Fruit fly (Drosophila melanogaster): ENCODE data around the gene CG11529.
A peak's percentile ranks its signal among the peaks of the same experiment; 100 is the strongest.

CG11529 gene

dm6 chr3L:12193485-12193884, 4.1 kb upstream of the CG11529 start, which contains the start of gene thoc6 (continued):
- TF ChIP-seq CG11093 (GFP tag; IDR thresholded peaks at IDR 0.05), result no peak
- peak; percentile 69 for TF ChIP-seq stwl (tag; optimal IDR thresholded peaks at IDR 0.05)
- TF ChIP-seq BEAF-32 (GFP tag; optimal IDR thresholded peaks at IDR 0.05), result peak; percentile 21
- no peak for TF ChIP-seq tx (GFP tag; optimal IDR thresholded peaks at IDR 0.05)
- peak; percentile 9 for TF ChIP-seq Vsx1 (GFP tag; optimal IDR thresholded peaks at IDR 0.05)
- TF ChIP-seq CG15073 (GFP tag; optimal IDR thresholded peaks at IDR 0.05), result no peak
- TF ChIP-seq Gug (GFP tag; IDR thresholded peaks at IDR 0.05), result no peak
- no peak for TF ChIP-seq CG6689 (GFP tag; IDR thresholded peaks at IDR 0.05)
- no peak for TF ChIP-seq CG11696 (GFP tag; IDR thresholded peaks at IDR 0.05)
- TF ChIP-seq CG17912 (GFP tag; optimal IDR thresholded peaks at IDR 0.05), result no peak
- no peak for TF ChIP-seq zen (tag; optimal IDR thresholded peaks at IDR 0.05)
- peak; percentile 75 for TF ChIP-seq gfzf (GFP tag; optimal IDR thresholded peaks at IDR 0.05)
- TF ChIP-seq E2f2 (GFP tag; IDR thresholded peaks at IDR 0.05), result 0 out of 2 replicates have a peak, but pooled peaks have one; percentile 38
- no peak for TF ChIP-seq CG10543 (GFP tag; optimal IDR thresholded peaks at IDR 0.05)
- TF ChIP-seq ranshi (GFP tag; IDR thresholded peaks at IDR 0.05), result no peak
- no peak for TF ChIP-seq klu (GFP tag; IDR thresholded peaks at IDR 0.05)
- no peak for TF ChIP-seq stc (GFP tag; IDR thresholded peaks at IDR 0.05)
- TF ChIP-seq eve (GFP tag; optimal IDR thresholded peaks at IDR 0.05), result no peak
- TF ChIP-seq CG7963 (GFP tag; IDR thresholded peaks at IDR 0.05; ENCODE audit: partially characterized antibody), result no peak
- no peak for TF ChIP-seq CG13296 (GFP tag; optimal IDR thresholded peaks at IDR 0.05)
- no peak for TF ChIP-seq phol (tag; optimal IDR thresholded peaks at IDR 0.05)
- no peak for TF ChIP-seq CG12942 (GFP tag; optimal IDR thresholded peaks at IDR 0.05)
- TF ChIP-seq Myb (GFP tag; optimal IDR thresholded peaks at IDR 0.05), result peak; percentile 91
- no peak for TF ChIP-seq CG31388 (GFP tag; optimal IDR thresholded peaks at IDR 0.05)
- no peak for TF ChIP-seq CG31441 (GFP tag; IDR thresholded peaks at IDR 0.05)
- TF ChIP-seq wor (GFP tag; IDR thresholded peaks at IDR 0.05), result no peak
- no peak for TF ChIP-seq trem (tag; optimal IDR thresholded peaks at IDR 0.05)
- TF ChIP-seq lab (GFP tag; optimal IDR thresholded peaks at IDR 0.05), result no peak
- no peak for TF ChIP-seq CG6175 (GFP tag; IDR thresholded peaks at IDR 0.05)
- no peak for TF ChIP-seq Meics (GFP tag; optimal IDR thresholded peaks at IDR 0.05)
- no peak for TF ChIP-seq odd (GFP tag; optimal IDR thresholded peaks at IDR 0.05)
- TF ChIP-seq D19B (GFP tag; optimal IDR thresholded peaks at IDR 0.05), result no peak
- no peak for TF ChIP-seq Side (GFP tag; optimal IDR thresholded peaks at IDR 0.05)
- no peak for TF ChIP-seq sima (GFP tag; optimal IDR thresholded peaks at IDR 0.05)
- TF ChIP-seq tio (GFP tag; optimal IDR thresholded peaks at IDR 0.05), result no peak
- peak; percentile 77 for TF ChIP-seq MBD-R2 (GFP tag; IDR thresholded peaks at IDR 0.05)
- no peak for TF ChIP-seq CG6683 (GFP tag; optimal IDR thresholded peaks at IDR 0.05)
- TF ChIP-seq CG43689 (GFP tag; IDR thresholded peaks at IDR 0.05), result no peak
- TF ChIP-seq Dad (GFP tag; optimal IDR thresholded peaks at IDR 0.05), result no peak
- no peak for TF ChIP-seq repo (GFP tag; optimal IDR thresholded peaks at IDR 0.05)
- TF ChIP-seq ken (GFP tag; IDR thresholded peaks at IDR 0.05), result no peak
- TF ChIP-seq CG33557 (GFP tag; optimal IDR thresholded peaks at IDR 0.05), result no peak
- TF ChIP-seq CG9727 (GFP tag; optimal IDR thresholded peaks at IDR 0.05), result no peak
- TF ChIP-seq CG14965 (GFP tag; optimal IDR thresholded peaks at IDR 0.05; ENCODE audit: borderline replicate concordance), result no peak
- no peak for TF ChIP-seq lmd (GFP tag; IDR thresholded peaks at IDR 0.05)
- no peak for TF ChIP-seq CG10147 (GFP tag; optimal IDR thresholded peaks at IDR 0.05)
- 0 out of 4 replicates have a peak, but pooled peaks have one; percentile 25 for TF ChIP-seq Dll (GFP tag; IDR thresholded peaks at IDR 0.05; ENCODE audit: partially characterized antibody)
- no peak for TF ChIP-seq CG6791 (GFP tag; IDR thresholded peaks at IDR 0.05; ENCODE audit: partially characterized antibody)
- peak; percentile 58 for TF ChIP-seq pzg (GFP tag; optimal IDR thresholded peaks at IDR 0.05)
- peak; percentile 99 for TF ChIP-seq CG9437 (GFP tag; optimal IDR thresholded peaks at IDR 0.05)
- no peak for TF ChIP-seq CG30403 (GFP tag; optimal IDR thresholded peaks at IDR 0.05)
- no peak for TF ChIP-seq Sin3A (optimal IDR thresholded peaks at IDR 0.05)

Data from whole organism, embryonic.